Worm (Caenorhabditis elegans) whole organism, mixed stage, embryonic: ENCODE results near the gene C06E7.88.

Experiments used
- ceh-83 ChIP-seq: fragments of 200-800 bp; sonication (Bioruptor generic); optimal IDR thresholded peaks from 2 replicates; lab custom pipeline; 2018; ENCODE audit warnings: mild to moderate bottlenecking, missing genetic modification characterization, missing compliant biosample characterization
- ces-1 ChIP-seq: fragments of 150-350 bp; optimal IDR thresholded peaks from 2 replicates; lab custom pipeline; 2014; ENCODE audit warnings: missing biosample characterization, missing genetic modification reagents, missing genetic modification characterization
- elt-3 ChIP-seq: fragments of 150-350 bp; optimal IDR thresholded peaks from 2 replicates; lab custom pipeline; 2014; ENCODE audit warnings: missing biosample characterization, missing genetic modification characterization
- lin-13 ChIP-seq: fragments of 150-350 bp; optimal IDR thresholded peaks from 2 replicates; lab custom pipeline; 2014; ENCODE audit warnings: missing biosample characterization, missing genetic modification characterization
- mep-1 ChIP-seq: fragments of 150-350 bp; optimal IDR thresholded peaks from 2 replicates; lab custom pipeline; 2017; ENCODE audit warnings: missing biosample characterization, missing genetic modification reagents, missing genetic modification characterization, inconsistent platforms
- nhr-2 ChIP-seq: fragments of 150-350 bp; optimal IDR thresholded peaks from 2 replicates; lab custom pipeline; 2014; ENCODE audit warnings: missing biosample characterization, missing genetic modification characterization
- nhr-237 ChIP-seq: fragments of 150-350 bp; optimal IDR thresholded peaks from 2 replicates; lab custom pipeline; 2014; ENCODE audit warnings: missing biosample characterization, missing genetic modification characterization
- nhr-28 ChIP-seq: fragments of 150-350 bp; optimal IDR thresholded peaks from 2 replicates; lab custom pipeline; 2014; ENCODE audit warnings: missing biosample characterization, missing genetic modification characterization
- unc-120 ChIP-seq: sonication (generic microtip); optimal IDR thresholded peaks from 2 replicates; lab custom pipeline; 2017; ENCODE audit warnings: missing genetic modification characterization, missing compliant biosample characterization; ENCODE audit not compliant: poor library complexity, severe bottlenecking
- unc-62 ChIP-seq: fragments of 150-350 bp; optimal IDR thresholded peaks from 2 replicates; lab custom pipeline; 2014; ENCODE audit warnings: missing biosample characterization, missing genetic modification reagents, missing genetic modification characterization
- ztf-11 ChIP-seq: fragments of 150-350 bp; optimal IDR thresholded peaks from 2 replicates; lab custom pipeline; 2014; ENCODE audit warnings: missing biosample characterization, missing genetic modification characterization

ce11 chrIV:5856975-5857374 lies 10.1 kb downstream of the C06E7.88 start:
- TF ChIP-seq ces-1 (no peak), unc-120 (tag; lab: Kevin White, UChicago) (no peak), unc-62 (no peak), lin-13 (tag; lab: Kevin White, UChicago) (no peak), ceh-83 (no peak), mep-1 (no peak), nhr-28 (tag; lab: Kevin White, UChicago) (no peak), nhr-2 (tag; lab: Kevin White, UChicago) (peak; percentile 58), elt-3 (no peak), ztf-11 (no peak), nhr-237 (tag; lab: Kevin White, UChicago) (no peak)
